Worm (Caenorhabditis elegans) whole organism, late embryonic: ENCODE measurements around the gene lgc-22.

ENCODE experiments used
- C38D4.7 ChIP-seq: fragments of 200-800 bp; sonication (Bioruptor generic); optimal IDR thresholded peaks from 2 replicates; lab custom pipeline; 2018; ENCODE audit warnings: mild to moderate bottlenecking, missing genetic modification characterization, moderate library complexity, missing compliant biosample characterization
- ama-1 ChIP-seq: fragments of 150-350 bp; optimal IDR thresholded peaks from 2 replicates; lab custom pipeline; 2014
- ceh-22 ChIP-seq: sonication (generic microtip); optimal IDR thresholded peaks from 2 replicates; lab custom pipeline; 2017; ENCODE audit warnings: missing biosample characterization, missing genetic modification characterization
- dmd-4 ChIP-seq: sonication (generic microtip); optimal IDR thresholded peaks from 2 replicates; lab custom pipeline; 2016; ENCODE audit warnings: borderline replicate concordance, missing genetic modification characterization, missing compliant biosample characterization
- fkh-10 ChIP-seq: fragments of 150-350 bp; optimal IDR thresholded peaks from 2 replicates; lab custom pipeline; 2014; ENCODE audit warnings: missing biosample characterization, missing genetic modification reagents, missing genetic modification characterization
- fkh-6 ChIP-seq: sonication (generic microtip); optimal IDR thresholded peaks from 2 replicates; lab custom pipeline; 2016; ENCODE audit warnings: missing genetic modification characterization, missing compliant biosample characterization
- gmeb-2 ChIP-seq: sonication (generic microtip); optimal IDR thresholded peaks from 2 replicates; lab custom pipeline; 2016; ENCODE audit warnings: missing genetic modification characterization, inconsistent platforms, missing compliant biosample characterization
- hlh-30 ChIP-seq: sonication (generic microtip); optimal IDR thresholded peaks from 2 replicates; lab custom pipeline; 2017; ENCODE audit warnings: antibody characterized with exemption, missing genetic modification characterization, missing compliant biosample characterization; ENCODE audit not compliant: insufficient read depth
- lin-11 ChIP-seq: fragments of 200-800 bp; sonication (Bioruptor generic); optimal IDR thresholded peaks from 2 replicates; lab custom pipeline; 2018; ENCODE audit warnings: mild to moderate bottlenecking, missing genetic modification characterization, missing compliant biosample characterization
- pag-3 ChIP-seq: sonication (generic microtip); optimal IDR thresholded peaks from 2 replicates; lab custom pipeline; 2016; ENCODE audit warnings: missing compliant biosample characterization, missing genetic modification characterization, borderline replicate concordance
- syd-9 ChIP-seq: sonication (generic microtip); optimal IDR thresholded peaks from 2 replicates; lab custom pipeline; 2016; ENCODE audit warnings: mild to moderate bottlenecking, missing genetic modification characterization, moderate library complexity, missing compliant biosample characterization
- tbx-7 ChIP-seq: sonication (generic microtip); optimal IDR thresholded peaks from 2 replicates; lab custom pipeline; 2016; ENCODE audit warnings: missing genotype, missing genetic modification characterization, missing compliant biosample characterization

- TF ChIP-seq tbx-7 (tag; lab: Kevin White, UChicago) (no peak), fkh-10 (GFP tag; lab: Kevin White, UChicago) (no peak), ama-1 (lab: Kevin White, UChicago) (no peak), lin-11 (no peak), fkh-6 (tag; lab: Kevin White, UChicago) (no peak), gmeb-2 (tag; lab: Kevin White, UChicago) (no peak), syd-9 (tag; lab: Kevin White, UChicago) (no peak), C38D4.7 (GFP tag; lab: Kevin White, UChicago) (no peak), ceh-22 (tag; lab: Kevin White, UChicago) (no peak), pag-3 (tag; lab: Kevin White, UChicago) (no peak), dmd-4 (tag; lab: Kevin White, UChicago) (no peak), hlh-30 (tag; lab: Kevin White, UChicago) (no peak)
These were observed 6.3 kb downstream of the lgc-22 start, which contains the start of gene set-9 for ce11 chrIV:4307227-4307946.
